Fruit fly (Drosophila melanogaster) whole organism, embryonic: Measurements from ENCODE around the gene Fie.

ENCODE experiments used
- Atf6 ChIP-seq: fragments of 200-800 bp; sonication (Bioruptor generic); IDR thresholded peaks from 2 replicates; pipeline ENCODE4 v1.3.6; 2022; ENCODE audit warnings: missing biosample characterization, missing genetic modification characterization
- B-H2 ChIP-seq: fragments of 200-800 bp; sonication (Bioruptor generic); optimal IDR thresholded peaks from 2 replicates; lab custom pipeline; 2018; ENCODE audit warnings: missing biosample characterization, mild to moderate bottlenecking, missing genetic modification characterization
- CG10209 ChIP-seq: fragments of 200-800 bp; sonication (Bioruptor generic); optimal IDR thresholded peaks from 3 replicates; lab custom pipeline; 2017; ENCODE audit warnings: missing biosample characterization, mild to moderate bottlenecking, missing genetic modification characterization, missing genetic modification reagents
- CG11504 ChIP-seq: fragments of 200-800 bp; sonication (Bioruptor generic); optimal IDR thresholded peaks from 3 replicates; lab custom pipeline; 2019; ENCODE audit warnings: missing biosample characterization, mild to moderate bottlenecking, missing genetic modification characterization, moderate library complexity
- CG12391 ChIP-seq: fragments of 200-800 bp; sonication (Bioruptor generic); optimal IDR thresholded peaks from 3 replicates; lab custom pipeline; 2018; ENCODE audit warnings: missing biosample characterization, mild to moderate bottlenecking, missing genetic modification characterization, moderate library complexity
- CG13123 ChIP-seq: fragments of 200-800 bp; sonication (Bioruptor generic); optimal IDR thresholded peaks from 2 replicates; lab custom pipeline; 2016; ENCODE audit warnings: missing biosample characterization, missing genetic modification characterization
- CG14050 ChIP-seq: fragments of 200-800 bp; sonication (Bioruptor generic); IDR thresholded peaks from 3 replicates; pipeline ENCODE4 v1.3.6; 2022; ENCODE audit warnings: missing biosample characterization, missing genetic modification characterization
- CG1529 ChIP-seq: fragments of 200-800 bp; sonication (Bioruptor generic); optimal IDR thresholded peaks from 3 replicates; lab custom pipeline; 2018; ENCODE audit warnings: missing biosample characterization, missing genetic modification characterization
- CG1603 ChIP-seq: fragments of 200-800 bp; sonication (Bioruptor generic); optimal IDR thresholded peaks from 2 replicates; lab custom pipeline; 2019; ENCODE audit warnings: missing biosample characterization, mild to moderate bottlenecking, missing genetic modification characterization, moderate library complexity
- CG31365 ChIP-seq: fragments of 200-800 bp; sonication (Bioruptor generic); optimal IDR thresholded peaks from 2 replicates; lab custom pipeline; 2018; ENCODE audit warnings: missing biosample characterization, mild to moderate bottlenecking, missing genetic modification characterization
- CG3163 ChIP-seq: fragments of 200-800 bp; sonication (Bioruptor generic); optimal IDR thresholded peaks from 3 replicates; lab custom pipeline; 2016; ENCODE audit warnings: missing biosample characterization, missing genetic modification characterization
- CG3281 ChIP-seq: fragments of 200-800 bp; sonication (Bioruptor generic); optimal IDR thresholded peaks from 3 replicates; lab custom pipeline; 2017; ENCODE audit warnings: missing biosample characterization, mild to moderate bottlenecking, missing genetic modification characterization
- CG3726 ChIP-seq: fragments of 200-800 bp; sonication (Bioruptor generic); IDR thresholded peaks from 3 replicates; pipeline ENCODE4, ENCODE4 v1.3.6; 2022; ENCODE audit warnings: missing biosample characterization, missing genetic modification characterization
- CG43689 ChIP-seq: fragments of 200-800 bp; sonication (Bioruptor generic); IDR thresholded peaks from 2 replicates; pipeline ENCODE4 v1.3.6; 2022; ENCODE audit warnings: missing biosample characterization, missing genetic modification characterization
- CG4820 ChIP-seq: fragments of 200-800 bp; sonication (Bioruptor generic); optimal IDR thresholded peaks from 3 replicates; lab custom pipeline; 2016; ENCODE audit warnings: missing biosample characterization, missing genetic modification characterization
- CG4854 ChIP-seq: fragments of 200-800 bp; sonication (Bioruptor generic); optimal IDR thresholded peaks from 2 replicates; lab custom pipeline; 2016; ENCODE audit warnings: missing biosample characterization, missing genetic modification characterization, inconsistent platforms
- CG8359 ChIP-seq: fragments of 200-800 bp; sonication (Bioruptor generic); optimal IDR thresholded peaks from 2 replicates; lab custom pipeline; 2017; ENCODE audit warnings: missing biosample characterization, mild to moderate bottlenecking, missing genetic modification characterization, borderline replicate concordance
- CG9876 ChIP-seq: fragments of 200-800 bp; sonication (Bioruptor generic); optimal IDR thresholded peaks from 2 replicates; lab custom pipeline; 2016; ENCODE audit warnings: missing biosample characterization, missing genetic modification characterization
- CG9932 ChIP-seq: fragments of 200-800 bp; sonication (Bioruptor generic); IDR thresholded peaks from 2 replicates; pipeline ENCODE4 v1.3.6; 2022; ENCODE audit warnings: missing biosample characterization, missing genetic modification characterization
- CoRest ChIP-seq: fragments of 200-800 bp; sonication (Bioruptor generic); optimal IDR thresholded peaks from 3 replicates; lab custom pipeline; 2018; ENCODE audit warnings: missing biosample characterization, mild to moderate bottlenecking, missing genetic modification characterization, moderate library complexity
- Hr51 ChIP-seq, 2 experiments: fragments of 200-800 bp; sonication (Bioruptor generic); optimal IDR thresholded peaks; 2 replicates in 1 of 2; 3 replicates in 1 of 2; lab custom pipeline; 2016 to 2018; ENCODE audit warnings: missing biosample characterization in 2 of 2, missing genetic modification characterization in 2 of 2, mild to moderate bottlenecking in 1 of 2, moderate library complexity in 1 of 2
- Hr78 ChIP-seq, 2 experiments: fragments of 200-800 bp in 1 of 2; fragments of >200 bp in 1 of 2; sonication (Bioruptor generic) in 1 of 2; optimal IDR thresholded peaks; 2 replicates each; lab custom pipeline; 2017 to 2019; ENCODE audit warnings: missing biosample characterization in 2 of 2, missing genetic modification characterization in 2 of 2, mild to moderate bottlenecking in 1 of 2, moderate library complexity in 1 of 2
- Jarid2 ChIP-seq: fragments of 200-800 bp; sonication (Bioruptor generic); optimal IDR thresholded peaks from 3 replicates; lab custom pipeline; 2017; ENCODE audit warnings: mild to moderate bottlenecking, missing biosample characterization, missing genetic modification reagents, missing genetic modification characterization
- Max ChIP-seq: fragments of 200-800 bp; sonication (Bioruptor generic); optimal IDR thresholded peaks from 2 replicates; lab custom pipeline; 2016; ENCODE audit warnings: missing biosample characterization, mild to moderate bottlenecking, missing genetic modification characterization
- Sry-β ChIP-seq: fragments of 200-800 bp; sonication (Bioruptor generic); optimal IDR thresholded peaks from 2 replicates; lab custom pipeline; 2018; ENCODE audit warnings: missing biosample characterization, mild to moderate bottlenecking, missing genetic modification characterization, moderate library complexity
- TFAM ChIP-seq: fragments of 200-800 bp; sonication (Bioruptor generic); optimal IDR thresholded peaks from 2 replicates; lab custom pipeline; 2017; ENCODE audit warnings: missing biosample characterization, missing genetic modification characterization, inconsistent platforms
- Tbp ChIP-seq: fragments of >200 bp; optimal IDR thresholded peaks from 2 replicates; lab custom pipeline; 2018; ENCODE audit warnings: missing biosample characterization, missing genetic modification characterization
- YL-1 ChIP-seq: fragments of 200-800 bp; sonication (Bioruptor generic); optimal IDR thresholded peaks from 3 replicates; lab custom pipeline; 2017; ENCODE audit warnings: missing biosample characterization, mild to moderate bottlenecking, missing genetic modification characterization
- abd-A ChIP-seq: fragments of 200-800 bp; sonication (Bioruptor generic); optimal IDR thresholded peaks from 3 replicates; lab custom pipeline; 2019; ENCODE audit warnings: missing biosample characterization, mild to moderate bottlenecking, missing genetic modification characterization, moderate library complexity
- cad ChIP-seq: fragments of >200 bp; optimal IDR thresholded peaks from 2 replicates; lab custom pipeline; 2017; ENCODE audit warnings: missing biosample characterization, missing genetic modification characterization
- croc ChIP-seq: fragments of 200-800 bp; sonication (Bioruptor generic); conservative IDR thresholded peaks from 3 replicates; pipeline ENCODE4 v1.3.6; 2022; ENCODE audit warnings: missing biosample characterization, missing genetic modification characterization
- eyg ChIP-seq: fragments of 200-800 bp; sonication (Bioruptor generic); optimal IDR thresholded peaks from 3 replicates; lab custom pipeline; 2016; ENCODE audit warnings: missing biosample characterization, missing genetic modification characterization
- fd64A ChIP-seq: fragments of 200-800 bp; sonication (Bioruptor generic); optimal IDR thresholded peaks from 3 replicates; lab custom pipeline; 2018; ENCODE audit warnings: missing biosample characterization, mild to moderate bottlenecking, missing genetic modification characterization
- gce ChIP-seq: fragments of 200-800 bp; sonication (Bioruptor generic); IDR thresholded peaks from 3 replicates; pipeline ENCODE4 v1.3.6; 2022; ENCODE audit warnings: missing biosample characterization, missing genetic modification characterization
- hbn ChIP-seq: fragments of 200-800 bp; sonication (Bioruptor generic); IDR thresholded peaks from 2 replicates; pipeline ENCODE4 v1.3.6; 2022; ENCODE audit warnings: missing biosample characterization, missing genetic modification characterization; ENCODE audit not compliant: partially characterized antibody
- jing ChIP-seq: fragments of 200-800 bp; sonication (Bioruptor generic); optimal IDR thresholded peaks from 2 replicates; lab custom pipeline; 2018; ENCODE audit warnings: missing biosample characterization, mild to moderate bottlenecking, missing genetic modification characterization
- kah ChIP-seq: fragments of 200-800 bp; sonication (Bioruptor generic); optimal IDR thresholded peaks from 2 replicates; lab custom pipeline; 2018; ENCODE audit warnings: missing biosample characterization, mild to moderate bottlenecking, missing genetic modification characterization
- mirr ChIP-seq: fragments of 200-800 bp; sonication (Bioruptor generic); optimal IDR thresholded peaks from 3 replicates; lab custom pipeline; 2018; ENCODE audit warnings: missing biosample characterization, mild to moderate bottlenecking, missing genetic modification characterization
- pita ChIP-seq: fragments of 200-800 bp; sonication (Bioruptor generic); optimal IDR thresholded peaks from 2 replicates; lab custom pipeline; 2017; ENCODE audit warnings: missing biosample characterization, mild to moderate bottlenecking, missing genetic modification characterization
- ranshi ChIP-seq: fragments of 200-800 bp; sonication (Bioruptor generic); IDR thresholded peaks from 2 replicates; pipeline ENCODE4 v1.3.6; 2022; ENCODE audit warnings: missing biosample characterization, missing genetic modification characterization
- sens-2 ChIP-seq: fragments of 200-800 bp; sonication (Bioruptor generic); IDR thresholded peaks from 2 replicates; pipeline ENCODE4 v1.3.6; 2022; ENCODE audit warnings: missing biosample characterization, missing genetic modification characterization
- sima ChIP-seq: fragments of 200-800 bp; sonication (Bioruptor generic); optimal IDR thresholded peaks from 2 replicates; lab custom pipeline; 2016; ENCODE audit warnings: missing biosample characterization, missing genetic modification characterization
- slp2 ChIP-seq: fragments of 200-800 bp; sonication (Bioruptor generic); optimal IDR thresholded peaks from 2 replicates; lab custom pipeline; 2016; ENCODE audit warnings: missing biosample characterization, missing genetic modification characterization
- tin ChIP-seq: fragments of 200-800 bp; sonication (Bioruptor generic); optimal IDR thresholded peaks from 3 replicates; lab custom pipeline; 2016; ENCODE audit warnings: missing biosample characterization, missing genetic modification characterization
- trem ChIP-seq: fragments of 200-800 bp; optimal IDR thresholded peaks from 3 replicates; lab custom pipeline; 2019; ENCODE audit warnings: missing biosample characterization, mild to moderate bottlenecking, missing genetic modification characterization, moderate library complexity
- usp ChIP-seq: fragments of >200 bp; optimal IDR thresholded peaks from 2 replicates; lab custom pipeline; 2017; ENCODE audit warnings: missing biosample characterization, missing genetic modification characterization
- zfh1 ChIP-seq: fragments of 200-800 bp; sonication (Bioruptor generic); IDR thresholded peaks from 3 replicates; pipeline ENCODE4 v1.3.6; 2022; ENCODE audit warnings: missing biosample characterization, missing genetic modification characterization

The Fie gene

dm6 chr3L:3901865-3902490 is 9.6 kb downstream of the Fie start (continued):
- TF ChIP-seq CG11504 (tag; lab: Kevin White, UChicago): peak; percentile 64
- TF ChIP-seq Atf6 (GFP tag; lab: Robert Waterston, UW): no peak
- TF ChIP-seq CG10209 (GFP tag; lab: Kevin White, UChicago): no peak
- peak; percentile 97 for TF ChIP-seq YL-1 (GFP tag; lab: Kevin White, UChicago)
- no peak for TF ChIP-seq Max (GFP tag; lab: Kevin White, UChicago)
- no peak for TF ChIP-seq CG31365
- no peak for TF ChIP-seq CG1603

- TF ChIP-seq Sry-β (GFP tag; lab: Kevin White, UChicago) (no peak), Hr78 (GFP tag; optimal IDR thresholded peaks at IDR 0.05; lab: Kevin White, UChicago) (no peak), CG10209 (GFP tag; lab: Kevin White, UChicago) (peak; percentile 61), Hr51 (GFP tag; optimal IDR thresholded peaks at IDR 0.05; lab: Kevin White, UChicago) (peak; percentile 19 to 66), trem (no peak), sima (no peak), mirr (GFP tag; lab: Kevin White, UChicago) (peak; percentile 44), CG3163 (GFP tag; lab: Kevin White, UChicago) (peak; percentile 40), CG9876 (GFP tag; lab: Kevin White, UChicago) (peak; percentile 21), CG3726 (GFP tag; lab: Robert Waterston, UW) (no peak), CG43689 (GFP tag; lab: Robert Waterston, UW) (no peak), tin (GFP tag; lab: Kevin White, UChicago) (peak; percentile 58), CG1529 (GFP tag; lab: Kevin White, UChicago) (peak; percentile 40), CG4820 (GFP tag; lab: Kevin White, UChicago) (peak; percentile 63), gce (no peak), eyg (GFP tag; lab: Kevin White, UChicago) (peak; percentile 61), kah (GFP tag; lab: Kevin White, UChicago) (no peak), Tbp (GFP tag; lab: Kevin White, UChicago) (no peak), fd64A (GFP tag; lab: Kevin White, UChicago) (no peak), CG13123 (GFP tag; lab: Kevin White, UChicago) (no peak), jing (GFP tag; lab: Kevin White, UChicago) (peak; percentile 11), CG8359 (GFP tag; lab: Kevin White, UChicago) (no peak), TFAM (GFP tag; lab: Kevin White, UChicago) (no peak), abd-A (tag; lab: Kevin White, UChicago) (peak; percentile 85), CG3281 (GFP tag; lab: Kevin White, UChicago) (peak; percentile 46), CG12391 (peak; percentile 72), croc (peak; percentile 54; the same call in 2 of the 3 replicates), cad (GFP tag; lab: Kevin White, UChicago) (no peak), pita (GFP tag; lab: Kevin White, UChicago) (no peak), CG14050 (GFP tag; lab: Robert Waterston, UW) (no peak), ranshi (GFP tag; lab: Robert Waterston, UW) (no peak), CG9932 (GFP tag; lab: Robert Waterston, UW) (no peak), B-H2 (GFP tag; lab: Kevin White, UChicago) (peak; percentile 82), sens-2 (GFP tag; lab: Robert Waterston, UW) (no peak), CG4854 (GFP tag; lab: Kevin White, UChicago) (peak; percentile 13), hbn (GFP tag; lab: Robert Waterston, UW) (no peak), Jarid2 (GFP tag; lab: Kevin White, UChicago) (peak; percentile 64), zfh1 (no peak), slp2 (peak; percentile 80), CoRest (tag; lab: Kevin White, UChicago) (peak; percentile 74), usp (GFP tag; lab: Kevin White, UChicago) (no peak)
These were observed 10.3 kb downstream of the Fie start, which contains the start of gene Ubi-p63E for dm6 chr3L:3902491-3903198. TSS of gene Ubi-p63E (minus strand) at chr3L:3903184.
